Fruit fly (Drosophila melanogaster): ENCODE results near the gene CG12594.

DNA sequence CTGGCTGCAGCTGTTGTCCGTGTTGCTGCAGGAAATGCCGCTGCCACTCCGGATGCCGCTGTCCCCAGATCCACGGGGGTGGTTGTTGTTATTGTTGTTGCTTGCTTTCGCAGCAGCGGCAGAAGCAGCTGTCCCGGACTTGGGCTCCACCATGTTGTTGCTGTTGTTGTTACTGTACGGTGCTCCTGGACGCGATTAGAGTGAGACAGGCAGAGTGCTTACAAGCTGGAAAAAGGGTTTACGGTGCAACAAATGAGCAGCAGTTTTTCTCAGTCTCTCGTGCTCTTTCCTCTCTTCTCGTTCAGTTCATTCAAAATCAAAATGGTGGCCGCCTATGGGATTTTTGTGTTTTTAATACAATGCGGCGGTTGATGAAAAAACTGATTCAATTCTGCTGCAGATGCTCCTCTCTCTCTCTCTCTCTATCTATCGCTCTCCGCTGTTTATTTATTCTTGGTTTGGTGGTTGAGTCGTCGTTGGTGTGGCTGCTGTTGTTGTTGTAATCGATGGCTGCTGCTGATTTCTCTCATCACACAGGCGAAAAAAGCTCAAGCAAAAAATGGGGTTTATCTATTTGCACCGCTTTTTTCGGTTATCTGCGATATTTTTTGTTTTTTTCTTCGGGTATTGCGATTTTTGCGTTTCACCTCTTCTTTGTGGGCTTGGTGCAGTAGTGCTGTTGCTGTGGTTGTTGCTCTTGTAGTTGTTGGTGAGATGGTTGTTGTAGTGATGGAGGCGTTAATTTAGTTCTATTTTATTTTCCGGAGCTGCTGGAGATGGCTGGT, 42.2 kb downstream of the CG12594 start:
- no peak for TF ChIP-seq CrebA (GFP tag; optimal IDR thresholded peaks at IDR 0.05; ENCODE audit: borderline replicate concordance)
- TF ChIP-seq Mio (GFP tag; optimal IDR thresholded peaks at IDR 0.05) = no peak

Data from whole organism, wandering third instar larva.